Worm (Caenorhabditis elegans) whole organism, L1 larva: ENCODE results near the gene sir-2.3.

Source experiments
- C04F5.9 ChIP-seq: sonication (generic microtip); optimal IDR thresholded peaks from 2 replicates; lab custom pipeline; 2016; ENCODE audit warnings: missing genetic modification characterization, missing compliant biosample characterization
- C16A3.4 ChIP-seq: fragments of 150-350 bp; optimal IDR thresholded peaks from 2 replicates; lab custom pipeline; 2014; ENCODE audit warnings: missing biosample characterization, missing genetic modification characterization
- F16B12.6 ChIP-seq: fragments of 150-350 bp; optimal IDR thresholded peaks from 2 replicates; lab custom pipeline; 2014; ENCODE audit warnings: missing biosample characterization, missing genetic modification characterization
- Y116A8C.19 ChIP-seq: sonication (generic microtip); optimal IDR thresholded peaks from 2 replicates; lab custom pipeline; 2016; ENCODE audit warnings: missing compliant biosample characterization, missing genetic modification characterization, borderline replicate concordance
- alr-1 ChIP-seq: fragments of 200-800 bp; sonication (Bioruptor generic); optimal IDR thresholded peaks from 2 replicates; lab custom pipeline; 2018; ENCODE audit warnings: borderline replicate concordance, mild to moderate bottlenecking, missing genetic modification characterization, missing compliant biosample characterization
- aly-2 ChIP-seq: fragments of 150-350 bp; optimal IDR thresholded peaks from 2 replicates; lab custom pipeline; 2014; ENCODE audit warnings: missing biosample characterization, missing genetic modification characterization
- ama-1 ChIP-seq: fragments of 150-350 bp; optimal IDR thresholded peaks from 2 replicates; lab custom pipeline; 2014
- blmp-1 ChIP-seq: fragments of 150-350 bp; optimal IDR thresholded peaks from 2 replicates; lab custom pipeline; 2014; ENCODE audit warnings: missing biosample characterization, missing genetic modification characterization
- ceh-63 ChIP-seq: fragments of 200-800 bp; sonication (Bioruptor generic); optimal IDR thresholded peaks from 2 replicates; lab custom pipeline; 2018; ENCODE audit warnings: mild to moderate bottlenecking, missing genetic modification characterization, missing compliant biosample characterization
- ceh-82 ChIP-seq, 3 experiments: fragments of 150-350 bp in 1 of 3; sonication (generic microtip) in 2 of 3; optimal IDR thresholded peaks; 2 replicates each; lab custom pipeline; 2014 to 2017; ENCODE audit warnings: missing biosample characterization in 3 of 3, missing genetic modification characterization in 3 of 3
- ceh-88 ChIP-seq: fragments of 200-800 bp; sonication (Bioruptor generic); IDR thresholded peaks from 2 replicates; pipeline ENCODE4 v1.3.6; 2022; ENCODE audit warnings: missing genetic modification characterization, missing compliant biosample characterization
- ceh-90 ChIP-seq: sonication (generic microtip); optimal IDR thresholded peaks from 2 replicates; lab custom pipeline; 2016; ENCODE audit warnings: missing genetic modification characterization, missing compliant biosample characterization
- ces-1 ChIP-seq: fragments of 150-350 bp; optimal IDR thresholded peaks from 2 replicates; lab custom pipeline; 2014; ENCODE audit warnings: missing biosample characterization, missing genetic modification reagents, missing genetic modification characterization
- efl-3 ChIP-seq: fragments of 200-800 bp; sonication (Bioruptor generic); optimal IDR thresholded peaks from 2 replicates; lab custom pipeline; 2018; ENCODE audit warnings: mild to moderate bottlenecking, missing genetic modification characterization, missing compliant biosample characterization
- egl-27 ChIP-seq, 2 experiments: fragments of 150-350 bp in 1 of 2; sonication (generic microtip); optimal IDR thresholded peaks; 3 replicates each; lab custom pipeline; 2017 to 2018; ENCODE audit warnings: missing biosample characterization in 2 of 2, missing genetic modification characterization in 2 of 2, missing genetic modification reagents in 2 of 2
- ets-5 ChIP-seq: fragments of 200-800 bp; sonication (Bioruptor generic); IDR thresholded peaks from 2 replicates; pipeline ENCODE4 v1.3.6; 2022; ENCODE audit warnings: missing genetic modification characterization, missing compliant biosample characterization
- fkh-4 ChIP-seq: sonication (generic microtip); optimal IDR thresholded peaks from 2 replicates; lab custom pipeline; 2016; ENCODE audit warnings: missing compliant biosample characterization, missing genetic modification characterization, borderline replicate concordance
- fkh-8 ChIP-seq: sonication (generic microtip); optimal IDR thresholded peaks from 2 replicates; lab custom pipeline; 2016; ENCODE audit warnings: mild to moderate bottlenecking, missing genetic modification characterization, missing compliant biosample characterization
- grh-1 ChIP-seq: fragments of 200-800 bp; sonication (Bioruptor generic); IDR thresholded peaks from 2 replicates; pipeline ENCODE4 v1.3.6; 2022; ENCODE audit warnings: missing genetic modification reagents, missing genetic modification characterization, missing compliant biosample characterization
- hlh-4 ChIP-seq: sonication (generic microtip); optimal IDR thresholded peaks from 2 replicates; lab custom pipeline; 2016; ENCODE audit warnings: mild to moderate bottlenecking, missing genetic modification characterization, missing compliant biosample characterization
- hpl-2 ChIP-seq: fragments of 150-350 bp; optimal IDR thresholded peaks from 2 replicates; lab custom pipeline; 2014; ENCODE audit warnings: missing biosample characterization, missing genetic modification reagents, missing genetic modification characterization
- irx-1 ChIP-seq: sonication (generic microtip); optimal IDR thresholded peaks from 2 replicates; lab custom pipeline; 2016; ENCODE audit warnings: missing genetic modification characterization, missing compliant biosample characterization
- jun-1 ChIP-seq: fragments of 150-350 bp; optimal IDR thresholded peaks from 2 replicates; lab custom pipeline; 2014; ENCODE audit warnings: missing biosample characterization, missing genetic modification reagents, missing genetic modification characterization
- lin-13 ChIP-seq: fragments of 150-350 bp; optimal IDR thresholded peaks from 2 replicates; lab custom pipeline; 2014; ENCODE audit warnings: missing biosample characterization, missing genetic modification reagents, missing genetic modification characterization
- lin-35 ChIP-seq, 2 experiments: fragments of 150-350 bp; optimal IDR thresholded peaks; 2 replicates each; lab custom pipeline; 2014; ENCODE audit warnings: missing biosample characterization in 2 of 2, missing genetic modification characterization in 2 of 2, missing genetic modification reagents in 2 of 2
- lsy-2 ChIP-seq, 2 experiments: fragments of 150-350 bp; optimal IDR thresholded peaks; 2 replicates each; lab custom pipeline; 2014; ENCODE audit warnings: missing biosample characterization in 2 of 2, missing genetic modification characterization in 2 of 2
- mab-9 ChIP-seq: fragments of 200-800 bp; sonication (Bioruptor generic); IDR thresholded peaks from 2 replicates; pipeline ENCODE4 v1.3.6; 2022; ENCODE audit warnings: missing genetic modification reagents, missing genetic modification characterization, missing compliant biosample characterization
- mdl-1 ChIP-seq, 2 experiments: fragments of 150-350 bp; optimal IDR thresholded peaks; 2 replicates each; lab custom pipeline; 2014 to 2017; ENCODE audit warnings: missing biosample characterization in 2 of 2, missing genetic modification characterization in 2 of 2, inconsistent platforms in 1 of 2
- mef-2 ChIP-seq: fragments of 150-350 bp; optimal IDR thresholded peaks from 2 replicates; lab custom pipeline; 2014; ENCODE audit warnings: missing biosample characterization, missing genetic modification characterization
- mep-1 ChIP-seq: fragments of 150-350 bp; optimal IDR thresholded peaks from 2 replicates; lab custom pipeline; 2014; ENCODE audit warnings: missing biosample characterization, missing genetic modification characterization
- nhr-11 ChIP-seq: fragments of 150-350 bp; optimal IDR thresholded peaks from 2 replicates; lab custom pipeline; 2014; ENCODE audit warnings: missing biosample characterization, missing genetic modification characterization
- nhr-19 ChIP-seq: fragments of 200-800 bp; sonication (Bioruptor generic); conservative IDR thresholded peaks from 2 replicates; pipeline ENCODE4 v1.3.6; 2022; ENCODE audit warnings: missing genetic modification characterization, missing compliant biosample characterization
- nhr-20 ChIP-seq: sonication (generic microtip); optimal IDR thresholded peaks from 2 replicates; lab custom pipeline; 2016; ENCODE audit warnings: mild to moderate bottlenecking, missing genetic modification characterization, missing compliant biosample characterization
- nhr-237 ChIP-seq: fragments of 150-350 bp; optimal IDR thresholded peaks from 2 replicates; lab custom pipeline; 2014; ENCODE audit warnings: missing biosample characterization, missing genetic modification characterization
- nhr-28 ChIP-seq: fragments of 150-350 bp; optimal IDR thresholded peaks from 2 replicates; lab custom pipeline; 2014; ENCODE audit warnings: missing biosample characterization, missing genetic modification characterization
- nhr-47 ChIP-seq: sonication (generic microtip); optimal IDR thresholded peaks from 2 replicates; lab custom pipeline; 2016; ENCODE audit warnings: mild to moderate bottlenecking, missing genetic modification characterization, moderate library complexity, missing compliant biosample characterization
- nhr-77 ChIP-seq: fragments of 150-350 bp; optimal IDR thresholded peaks from 2 replicates; lab custom pipeline; 2014; ENCODE audit warnings: missing biosample characterization, missing genetic modification characterization
- nhr-84 ChIP-seq: sonication (generic microtip); optimal IDR thresholded peaks from 2 replicates; lab custom pipeline; 2017; ENCODE audit warnings: missing biosample characterization, missing genetic modification characterization
- nhr-85 ChIP-seq: sonication (generic microtip); peaks from one replicate; lab custom pipeline; 2016; ENCODE audit warnings: missing genetic modification characterization, inconsistent platforms, missing compliant biosample characterization
- nhr-90 ChIP-seq: sonication (generic microtip); optimal IDR thresholded peaks from 2 replicates; lab custom pipeline; 2016; ENCODE audit warnings: mild to moderate bottlenecking, missing genetic modification characterization, missing compliant biosample characterization; ENCODE audit not compliant: poor library complexity
- pqm-1 ChIP-seq: sonication (generic microtip); optimal IDR thresholded peaks from 3 replicates; lab custom pipeline; 2017; ENCODE audit warnings: missing biosample characterization, missing genetic modification characterization
- snu-23 ChIP-seq: sonication (generic microtip); optimal IDR thresholded peaks from 2 replicates; lab custom pipeline; 2016; ENCODE audit warnings: missing genetic modification characterization, missing compliant biosample characterization
- sptf-1 ChIP-seq: fragments of 150-350 bp; optimal IDR thresholded peaks from 2 replicates; lab custom pipeline; 2014; ENCODE audit warnings: missing biosample characterization, missing genetic modification characterization
- sup-37 ChIP-seq: fragments of 200-800 bp; sonication (Bioruptor generic); optimal IDR thresholded peaks from 2 replicates; lab custom pipeline; 2018; ENCODE audit warnings: mild to moderate bottlenecking, missing genetic modification characterization, missing compliant biosample characterization
- swsn-7 ChIP-seq: sonication (generic microtip); optimal IDR thresholded peaks from 2 replicates; lab custom pipeline; 2016; ENCODE audit warnings: missing genetic modification characterization, missing compliant biosample characterization
- tlp-1 ChIP-seq: fragments of 150-350 bp; optimal IDR thresholded peaks from 2 replicates; lab custom pipeline; 2014; ENCODE audit warnings: missing biosample characterization, missing genetic modification characterization
- vab-15 ChIP-seq: sonication (generic microtip); optimal IDR thresholded peaks from 2 replicates; lab custom pipeline; 2017; ENCODE audit warnings: missing genotype, mild to moderate bottlenecking, missing genetic modification characterization, missing compliant biosample characterization
- xbp-1 ChIP-seq: sonication (generic microtip); optimal IDR thresholded peaks from 2 replicates; lab custom pipeline; 2016; ENCODE audit warnings: missing genetic modification characterization, missing compliant biosample characterization
- zag-1 ChIP-seq: fragments of 150-350 bp; optimal IDR thresholded peaks from 2 replicates; lab custom pipeline; 2014; ENCODE audit warnings: missing biosample characterization, missing genetic modification characterization
- zip-4 ChIP-seq: fragments of 200-800 bp; sonication (Bioruptor generic); optimal IDR thresholded peaks from 2 replicates; lab custom pipeline; 2018; ENCODE audit warnings: mild to moderate bottlenecking, missing genetic modification characterization, moderate library complexity, missing compliant biosample characterization
- ztf-4 ChIP-seq: fragments of 150-350 bp; optimal IDR thresholded peaks from 2 replicates; lab custom pipeline; 2014; ENCODE audit warnings: missing biosample characterization, missing genetic modification characterization

The sir-2.3 gene

DNA sequence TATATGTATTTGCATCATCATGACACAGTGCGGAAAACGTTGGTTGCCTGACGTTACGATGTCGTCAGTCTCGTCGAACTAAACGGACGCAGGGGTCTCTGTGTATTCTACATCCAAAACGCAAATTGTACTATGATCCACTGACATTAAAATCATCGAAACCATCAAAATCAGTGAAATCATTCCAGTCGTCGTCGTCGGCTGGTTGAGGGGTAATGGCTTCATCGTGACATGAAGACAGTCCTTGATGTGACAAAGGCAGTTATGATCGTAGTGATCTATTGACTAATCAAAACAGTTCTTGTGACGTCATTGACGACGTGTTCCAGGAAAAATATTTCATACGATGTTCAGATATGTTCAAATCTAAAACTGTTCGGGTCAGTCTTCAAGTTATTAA lies 26.2 kb downstream of the sir-2.3 start (continued):
- no peak for TF ChIP-seq ceh-90 (tag; lab: Kevin White, UChicago)
- no peak for TF ChIP-seq irx-1 (tag; lab: Kevin White, UChicago)
- no peak for TF ChIP-seq C04F5.9 (tag; lab: Kevin White, UChicago)
- no peak for TF ChIP-seq Y116A8C.19 (tag; lab: Kevin White, UChicago)
- peak; percentile 56 for TF ChIP-seq nhr-85

DNA sequence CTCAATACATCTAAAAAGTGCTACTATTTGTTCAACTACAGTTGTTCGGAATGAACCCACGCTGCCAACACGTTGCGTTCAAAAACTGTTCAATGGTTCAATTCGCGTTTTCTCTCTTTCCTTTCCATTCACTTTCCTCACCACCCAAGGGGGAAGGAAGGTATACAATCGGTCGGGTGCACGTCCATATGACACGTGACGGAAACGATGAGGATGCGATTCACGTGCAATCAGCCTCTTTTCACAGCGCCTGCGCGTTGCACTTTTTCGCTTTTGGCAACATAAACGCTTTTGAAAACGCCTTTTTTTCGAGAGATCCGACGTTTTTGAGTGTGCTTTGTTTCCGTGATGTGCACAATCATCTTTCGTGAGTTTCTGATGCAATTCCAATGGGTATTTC lies 27.1 kb downstream of the sir-2.3 start:
- TF ChIP-seq egl-27 (tag; optimal IDR thresholded peaks at IDR 0.05; lab: Kevin White, UChicago) (peak; percentile 86 to 93), ama-1 (no peak), aly-2 (tag; lab: Kevin White, UChicago) (no peak), mab-9 (GFP tag; lab: Robert Waterston, UW) (no peak), sptf-1 (no peak), nhr-237 (tag; lab: Kevin White, UChicago) (peak; percentile 70), zag-1 (tag; lab: Kevin White, UChicago) (no peak), nhr-90 (tag; lab: Kevin White, UChicago) (peak; percentile 94), mep-1 (tag; lab: Kevin White, UChicago) (peak; percentile 76), snu-23 (GFP tag; lab: Kevin White, UChicago) (peak; percentile 93), nhr-19 (GFP tag; lab: Robert Waterston, UW) (peak; percentile 97), ets-5 (no peak), hpl-2 (GFP tag; lab: Kevin White, UChicago) (no peak), irx-1 (tag; lab: Kevin White, UChicago) (peak; percentile 75), ztf-4 (tag; lab: Kevin White, UChicago) (peak; percentile 84), mdl-1 (tag; optimal IDR thresholded peaks at IDR 0.05; lab: Kevin White, UChicago) (peak; percentile 72 to 98), blmp-1 (peak; percentile 99), nhr-47 (peak; percentile 87), xbp-1 (tag; lab: Kevin White, UChicago) (peak; percentile 69), mef-2 (peak; percentile 58), F16B12.6 (tag; lab: Kevin White, UChicago) (no peak), ceh-63 (GFP tag; lab: Kevin White, UChicago) (peak; percentile 61), lin-35 (GFP tag; optimal IDR thresholded peaks at IDR 0.05; lab: Kevin White, UChicago) (peak; percentile 35 to 85), nhr-77 (tag; lab: Kevin White, UChicago) (peak; percentile 83), Y116A8C.19 (tag; lab: Kevin White, UChicago) (no peak), sup-37 (peak; percentile 64), C04F5.9 (tag; lab: Kevin White, UChicago) (peak; percentile 53), ceh-82 (tag; optimal IDR thresholded peaks at IDR 0.05; lab: Kevin White, UChicago) (peak; percentile 1 to 53 (median 49)), hlh-4 (tag; lab: Kevin White, UChicago) (no peak), swsn-7 (tag; lab: Kevin White, UChicago) (peak; percentile 71), alr-1 (tag; lab: Kevin White, UChicago) (no peak), C16A3.4 (tag; lab: Kevin White, UChicago) (peak; percentile 84), vab-15 (tag; lab: Kevin White, UChicago) (no peak), nhr-84 (tag; lab: Kevin White, UChicago) (no peak), ces-1 (GFP tag; lab: Kevin White, UChicago) (no peak), efl-3 (GFP tag; lab: Kevin White, UChicago) (no peak), nhr-28 (tag; lab: Kevin White, UChicago) (no peak), lin-13 (peak; percentile 63), zip-4 (peak; percentile 24), pqm-1 (tag; lab: Kevin White, UChicago) (no peak), nhr-85 (peak; percentile 98), fkh-8 (tag; lab: Kevin White, UChicago) (no peak), ceh-88 (GFP tag; lab: Robert Waterston, UW) (peak; percentile 32; the same call in 1 of the 2 replicates), grh-1 (GFP tag; lab: Robert Waterston, UW) (peak; percentile 76), tlp-1 (tag; lab: Kevin White, UChicago) (no peak), nhr-11 (peak; percentile 81), lsy-2 (tag; optimal IDR thresholded peaks at IDR 0.05; lab: Kevin White, UChicago) (peak; percentile 58 to 79), jun-1 (tag; lab: Kevin White, UChicago) (peak; percentile 84), fkh-4 (no peak), nhr-20 (tag; lab: Kevin White, UChicago) (peak; percentile 98)
